Fruit fly (Drosophila melanogaster) whole organism, embryonic: ENCODE measurements around the gene CG31735.

Source experiments
- Blimp-1 ChIP-seq: fragments of 200-800 bp; sonication (Bioruptor generic); optimal IDR thresholded peaks from 3 replicates; lab custom pipeline; 2018; ENCODE audit warnings: missing biosample characterization, missing genetic modification characterization, mild to moderate bottlenecking, moderate library complexity, missing genetic modification reagents
- CG1024 ChIP-seq: fragments of 200-800 bp; sonication (Bioruptor generic); IDR thresholded peaks from 2 replicates; pipeline ENCODE4 v1.3.6; 2022; ENCODE audit warnings: missing biosample characterization, missing genetic modification characterization
- CG10979 ChIP-seq: fragments of 200-800 bp; sonication (Bioruptor generic); optimal IDR thresholded peaks from 2 replicates; lab custom pipeline; 2018; ENCODE audit warnings: missing biosample characterization, mild to moderate bottlenecking, missing genetic modification characterization, moderate library complexity
- CG11560 ChIP-seq: fragments of 200-800 bp; sonication (Bioruptor generic); IDR thresholded peaks from 3 replicates; pipeline ENCODE4 v1.3.6; 2022; ENCODE audit warnings: missing biosample characterization, missing genetic modification characterization
- CG12391 ChIP-seq: fragments of 200-800 bp; sonication (Bioruptor generic); optimal IDR thresholded peaks from 3 replicates; lab custom pipeline; 2018; ENCODE audit warnings: missing biosample characterization, mild to moderate bottlenecking, missing genetic modification characterization, moderate library complexity
- CG17568 ChIP-seq: fragments of 200-800 bp; sonication (Bioruptor generic); optimal IDR thresholded peaks from 2 replicates; lab custom pipeline; 2018; ENCODE audit warnings: missing biosample characterization, mild to moderate bottlenecking, missing genetic modification characterization, moderate library complexity
- CG18262 ChIP-seq: fragments of 200-800 bp; optimal IDR thresholded peaks from 3 replicates; lab custom pipeline; 2019; ENCODE audit warnings: missing biosample characterization, mild to moderate bottlenecking, missing genetic modification characterization, moderate library complexity
- CG2875 ChIP-seq: fragments of 200-800 bp; sonication (Bioruptor generic); optimal IDR thresholded peaks from 2 replicates; lab custom pipeline; 2017; ENCODE audit warnings: missing biosample characterization, mild to moderate bottlenecking, missing genetic modification characterization, missing genetic modification reagents
- CG31224 ChIP-seq: fragments of 200-800 bp; sonication (Bioruptor generic); IDR thresholded peaks from 2 replicates; pipeline ENCODE4 v1.3.6; 2022; ENCODE audit warnings: missing biosample characterization, missing genetic modification characterization
- CG32532 ChIP-seq: fragments of 200-800 bp; sonication (Bioruptor generic); IDR thresholded peaks from 2 replicates; pipeline ENCODE4 v1.3.6; 2022; ENCODE audit warnings: missing biosample characterization, missing genetic modification characterization
- CG34224 ChIP-seq: fragments of 200-800 bp; sonication (Bioruptor generic); IDR thresholded peaks from 3 replicates; pipeline ENCODE4 v1.3.6; 2022; ENCODE audit warnings: missing biosample characterization, missing genetic modification characterization; ENCODE audit not compliant: partially characterized antibody
- CG34376 ChIP-seq: fragments of 200-800 bp; sonication (Bioruptor generic); optimal IDR thresholded peaks from 2 replicates; lab custom pipeline; 2018; ENCODE audit warnings: missing biosample characterization, mild to moderate bottlenecking, missing genetic modification characterization
- CG4424 ChIP-seq: fragments of 200-800 bp; sonication (Bioruptor generic); optimal IDR thresholded peaks from 3 replicates; lab custom pipeline; 2016; ENCODE audit warnings: missing biosample characterization, missing genetic modification characterization
- CG6765 ChIP-seq: fragments of 200-800 bp; sonication (Bioruptor generic); optimal IDR thresholded peaks from 3 replicates; lab custom pipeline; 2017; ENCODE audit warnings: missing biosample characterization, mild to moderate bottlenecking, missing genetic modification characterization
- CG7372 ChIP-seq: fragments of 200-800 bp; sonication (Bioruptor generic); IDR thresholded peaks from 2 replicates; pipeline ENCODE4 v1.3.6; 2022; ENCODE audit warnings: missing biosample characterization, missing genetic modification characterization
- Camta ChIP-seq: fragments of 200-800 bp; sonication (Bioruptor generic); optimal IDR thresholded peaks from 2 replicates; lab custom pipeline; 2016; ENCODE audit warnings: missing biosample characterization, missing genetic modification characterization
- D19A ChIP-seq: fragments of 200-800 bp; optimal IDR thresholded peaks from 3 replicates; lab custom pipeline; 2019; ENCODE audit warnings: missing biosample characterization, mild to moderate bottlenecking, missing genetic modification characterization, moderate library complexity
- Dfd ChIP-seq, 2 experiments: fragments of >200 bp; optimal IDR thresholded peaks; 2 replicates each; lab custom pipeline; 2017; ENCODE audit warnings: missing biosample characterization in 2 of 2, missing genetic modification characterization in 2 of 2
- Doc3 ChIP-seq: fragments of 200-800 bp; sonication (Bioruptor generic); IDR thresholded peaks from 3 replicates; pipeline ENCODE4 v1.3.6; 2022; ENCODE audit warnings: missing biosample characterization, missing genetic modification characterization; ENCODE audit not compliant: partially characterized antibody
- E2f2 ChIP-seq: fragments of 200-800 bp; sonication (Bioruptor generic); IDR thresholded peaks from 2 replicates; pipeline ENCODE4 v1.3.6; 2022; ENCODE audit warnings: missing biosample characterization, missing genetic modification characterization
- HHEX ChIP-seq: fragments of 200-800 bp; sonication (Bioruptor generic); optimal IDR thresholded peaks from 3 replicates; lab custom pipeline; 2017; ENCODE audit warnings: missing biosample characterization, mild to moderate bottlenecking, missing genetic modification characterization, missing genetic modification reagents
- HmgD ChIP-seq: fragments of 200-800 bp; sonication (Bioruptor generic); optimal IDR thresholded peaks from 3 replicates; lab custom pipeline; 2016; ENCODE audit warnings: missing biosample characterization, missing genetic modification characterization
- Hr39 ChIP-seq: fragments of >200 bp; optimal IDR thresholded peaks from 2 replicates; lab custom pipeline; 2017
- Pdp1 ChIP-seq, 2 experiments: fragments of 200-800 bp; sonication (Bioruptor generic); optimal IDR thresholded peaks; 3 replicates each; lab custom pipeline; 2016; ENCODE audit warnings: missing biosample characterization in 2 of 2, missing genetic modification characterization in 2 of 2, mild to moderate bottlenecking in 1 of 2, moderate library complexity in 1 of 2
- Sox100B ChIP-seq: fragments of 200-800 bp; sonication (Bioruptor generic); optimal IDR thresholded peaks from 3 replicates; lab custom pipeline; 2018; ENCODE audit warnings: missing biosample characterization, mild to moderate bottlenecking, missing genetic modification characterization
- Ssrp ChIP-seq: fragments of 200-800 bp; sonication (Bioruptor generic); optimal IDR thresholded peaks from 2 replicates; lab custom pipeline; 2018; ENCODE audit warnings: missing biosample characterization, mild to moderate bottlenecking, missing genetic modification characterization, moderate library complexity
- TFAM ChIP-seq: fragments of 200-800 bp; sonication (Bioruptor generic); optimal IDR thresholded peaks from 2 replicates; lab custom pipeline; 2017; ENCODE audit warnings: missing biosample characterization, missing genetic modification characterization, inconsistent platforms
- ab ChIP-seq: fragments of 200-800 bp; sonication (Bioruptor generic); optimal IDR thresholded peaks from 2 replicates; lab custom pipeline; 2016; ENCODE audit warnings: missing biosample characterization, missing genetic modification characterization
- cad ChIP-seq: fragments of >200 bp; optimal IDR thresholded peaks from 2 replicates; lab custom pipeline; 2017; ENCODE audit warnings: missing biosample characterization, missing genetic modification characterization
- chinmo ChIP-seq: fragments of 200-800 bp; sonication (Bioruptor generic); IDR thresholded peaks from 4 replicates; pipeline ENCODE4 v1.3.6; 2022; ENCODE audit warnings: missing biosample characterization, missing genetic modification characterization; ENCODE audit not compliant: partially characterized antibody
- disco-r ChIP-seq: fragments of 200-800 bp; sonication (Bioruptor generic); optimal IDR thresholded peaks from 2 replicates; lab custom pipeline; 2016; ENCODE audit warnings: missing biosample characterization, missing genetic modification characterization
- dm ChIP-seq: fragments of 200-800 bp; sonication (Bioruptor generic); optimal IDR thresholded peaks from 3 replicates; lab custom pipeline; 2016; ENCODE audit warnings: missing biosample characterization, missing genetic modification characterization
- dmrt99B ChIP-seq: fragments of 200-800 bp; sonication (Bioruptor generic); optimal IDR thresholded peaks from 2 replicates; lab custom pipeline; 2018; ENCODE audit warnings: missing biosample characterization, mild to moderate bottlenecking, missing genetic modification characterization, moderate library complexity
- en ChIP-seq: fragments of 200-800 bp; sonication (Bioruptor generic); optimal IDR thresholded peaks from 2 replicates; lab custom pipeline; 2016; ENCODE audit warnings: missing biosample characterization, missing genetic modification characterization
- fd64A ChIP-seq: fragments of 200-800 bp; sonication (Bioruptor generic); optimal IDR thresholded peaks from 3 replicates; lab custom pipeline; 2018; ENCODE audit warnings: missing biosample characterization, mild to moderate bottlenecking, missing genetic modification characterization
- ftz-f1 ChIP-seq: fragments of 200-800 bp; sonication (Bioruptor generic); optimal IDR thresholded peaks from 2 replicates; lab custom pipeline; 2016; ENCODE audit warnings: missing biosample characterization, missing genetic modification characterization
- gsb-n ChIP-seq: fragments of 200-800 bp; sonication (Bioruptor generic); optimal IDR thresholded peaks from 3 replicates; lab custom pipeline; 2018; ENCODE audit warnings: missing biosample characterization, mild to moderate bottlenecking, missing genetic modification characterization
- h ChIP-seq: fragments of >200 bp; optimal IDR thresholded peaks from 2 replicates; lab custom pipeline; 2017
- hbn ChIP-seq: fragments of 200-800 bp; sonication (Bioruptor generic); IDR thresholded peaks from 2 replicates; pipeline ENCODE4 v1.3.6; 2022; ENCODE audit warnings: missing biosample characterization, missing genetic modification characterization; ENCODE audit not compliant: partially characterized antibody
- jing ChIP-seq: fragments of 200-800 bp; sonication (Bioruptor generic); optimal IDR thresholded peaks from 2 replicates; lab custom pipeline; 2018; ENCODE audit warnings: missing biosample characterization, mild to moderate bottlenecking, missing genetic modification characterization
- kay ChIP-seq: fragments of 200-800 bp; sonication (Bioruptor generic); optimal IDR thresholded peaks from 2 replicates; lab custom pipeline; 2016; ENCODE audit warnings: missing biosample characterization, missing genetic modification characterization
- kni ChIP-seq: fragments of 200-800 bp; sonication (Bioruptor generic); optimal IDR thresholded peaks from 3 replicates; lab custom pipeline; 2017; ENCODE audit warnings: mild to moderate bottlenecking, missing biosample characterization, missing genetic modification reagents, missing genetic modification characterization
- knrl ChIP-seq: fragments of 200-800 bp; sonication (Bioruptor generic); IDR thresholded peaks from 3 replicates; pipeline ENCODE4 v1.3.6; 2022; ENCODE audit warnings: missing biosample characterization, missing genetic modification characterization; ENCODE audit not compliant: partially characterized antibody
- p53 ChIP-seq: fragments of 200-800 bp; sonication (Bioruptor generic); optimal IDR thresholded peaks from 2 replicates; lab custom pipeline; 2016; ENCODE audit warnings: missing biosample characterization, missing genetic modification characterization
- peb ChIP-seq: fragments of 200-800 bp; sonication (Bioruptor generic); IDR thresholded peaks from 2 replicates; pipeline ENCODE4 v1.3.6; 2022; ENCODE audit warnings: missing biosample characterization, missing genetic modification characterization
- psq ChIP-seq: fragments of 200-800 bp; sonication (Bioruptor generic); optimal IDR thresholded peaks from 2 replicates; lab custom pipeline; 2017; ENCODE audit warnings: missing biosample characterization, missing genetic modification characterization
- schlank ChIP-seq: fragments of 200-800 bp; sonication (Bioruptor generic); optimal IDR thresholded peaks from 2 replicates; lab custom pipeline; 2018; ENCODE audit warnings: missing biosample characterization, mild to moderate bottlenecking, missing genetic modification characterization
- scrt ChIP-seq: fragments of 200-800 bp; sonication (Bioruptor generic); optimal IDR thresholded peaks from 2 replicates; lab custom pipeline; 2018; ENCODE audit warnings: missing biosample characterization, mild to moderate bottlenecking, missing genetic modification characterization, moderate library complexity
- sug ChIP-seq: fragments of 200-800 bp; optimal IDR thresholded peaks from 2 replicates; lab custom pipeline; 2019; ENCODE audit warnings: missing biosample characterization, mild to moderate bottlenecking, missing genetic modification characterization, moderate library complexity
- tgo ChIP-seq: fragments of 200-800 bp; sonication (Bioruptor generic); IDR thresholded peaks from 3 replicates; pipeline ENCODE4 v1.3.6; 2022; ENCODE audit warnings: missing biosample characterization, missing genetic modification characterization
- usp ChIP-seq: fragments of >200 bp; optimal IDR thresholded peaks from 2 replicates; lab custom pipeline; 2017; ENCODE audit warnings: missing biosample characterization, missing genetic modification characterization
- wdn ChIP-seq: fragments of 200-800 bp; sonication (Bioruptor generic); IDR thresholded peaks from 2 replicates; pipeline ENCODE4 v1.3.6; 2022; ENCODE audit warnings: missing biosample characterization, missing genetic modification characterization

CG31735 gene

DNA sequence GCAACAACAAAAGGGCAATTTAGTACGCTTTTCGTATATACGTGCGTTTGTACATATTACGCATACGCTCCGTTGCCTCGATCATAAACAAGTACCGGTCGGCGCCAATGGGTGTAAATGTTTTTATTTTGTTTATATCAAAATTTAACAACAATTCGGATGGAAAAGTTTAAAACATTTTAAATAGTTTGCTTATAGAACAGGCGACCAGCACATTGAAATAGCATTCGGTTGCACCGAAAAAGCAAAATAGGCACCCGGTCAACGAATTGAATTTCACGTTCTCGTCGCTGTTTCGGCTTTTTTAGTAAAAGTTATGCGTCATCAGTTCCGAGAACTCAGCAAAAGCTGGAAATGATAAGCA lies 18.4 kb downstream of the CG31735 start (continued):
- TF ChIP-seq Pdp1 (GFP tag; optimal IDR thresholded peaks at IDR 0.05; lab: Kevin White, UChicago) (no peak), usp (GFP tag; lab: Kevin White, UChicago) (no peak), CG2875 (GFP tag; lab: Kevin White, UChicago) (no peak), CG4424 (GFP tag; lab: Kevin White, UChicago) (no peak), CG34376 (peak; percentile 81), sug (tag; lab: Kevin White, UChicago) (no peak), CG12391 (no peak), HmgD (GFP tag; lab: Kevin White, UChicago) (no peak), HHEX (GFP tag; lab: Kevin White, UChicago) (no peak), gsb-n (no peak), ftz-f1 (GFP tag; lab: Kevin White, UChicago) (peak; percentile 72), CG31224 (GFP tag; lab: Robert Waterston, UW) (peak; percentile 95), kay (GFP tag; lab: Kevin White, UChicago) (no peak), CG1024 (no peak), CG11560 (tag; lab: Robert Waterston, UW) (no peak), dm (GFP tag; lab: Kevin White, UChicago) (no peak), psq (no peak), fd64A (GFP tag; lab: Kevin White, UChicago) (peak; percentile 10), schlank (tag; lab: Kevin White, UChicago) (no peak), CG18262 (no peak), Hr39 (lab: Kevin White, UChicago) (no peak), jing (GFP tag; lab: Kevin White, UChicago) (no peak), knrl (GFP tag; lab: Robert Waterston, UW) (no peak; the same call in 2 of the 3 replicates), disco-r (GFP tag; lab: Kevin White, UChicago) (no peak), Ssrp (no peak), cad (GFP tag; lab: Kevin White, UChicago) (no peak), Dfd (GFP tag; optimal IDR thresholded peaks at IDR 0.05; lab: Kevin White, UChicago) (no peak), CG32532 (0 out of 2 replicates have a peak, but pooled peaks have one; percentile 4), wdn (GFP tag; lab: Robert Waterston, UW) (no peak), hbn (GFP tag; lab: Robert Waterston, UW) (0 out of 2 replicates have a peak, but pooled peaks have one; percentile 30), kni (peak; percentile 75), CG34224 (peak; percentile 30; the same call in 1 of the 3 replicates), en (no peak), CG10979 (tag; lab: Kevin White, UChicago) (no peak), dmrt99B (tag; lab: Kevin White, UChicago) (no peak), p53 (GFP tag; lab: Kevin White, UChicago) (no peak), Blimp-1 (GFP tag; lab: Kevin White, UChicago) (peak; percentile 44), chinmo (GFP tag; lab: Robert Waterston, UW) (peak; percentile 89; the same call in 2 of the 4 replicates), E2f2 (GFP tag; lab: Robert Waterston, UW) (no peak), TFAM (GFP tag; lab: Kevin White, UChicago) (no peak), Camta (GFP tag; lab: Kevin White, UChicago) (no peak), CG17568 (no peak), ab (GFP tag; lab: Kevin White, UChicago) (no peak), scrt (no peak), tgo (GFP tag; lab: Robert Waterston, UW) (no peak), Sox100B (no peak), Doc3 (no peak), h (no peak), D19A (tag; lab: Kevin White, UChicago) (no peak), peb (GFP tag; lab: Robert Waterston, UW) (no peak), CG7372 (GFP tag; lab: Robert Waterston, UW) (peak; percentile 91), CG6765 (no peak)
